Worm (Caenorhabditis elegans) whole organism, late embryonic: Measurements from ENCODE around the gene T06E6.10.

Experiments
- C38D4.7 ChIP-seq: fragments of 200-800 bp; sonication (Bioruptor generic); optimal IDR thresholded peaks from 2 replicates; lab custom pipeline; 2018; ENCODE audit warnings: mild to moderate bottlenecking, missing genetic modification characterization, moderate library complexity, missing compliant biosample characterization
- K02D7.2 ChIP-seq: sonication (generic microtip); optimal IDR thresholded peaks from 2 replicates; lab custom pipeline; 2017; ENCODE audit warnings: mild to moderate bottlenecking, missing genetic modification characterization, missing compliant biosample characterization
- T23F11.4 ChIP-seq: fragments of 200-800 bp; sonication (Bioruptor generic); optimal IDR thresholded peaks from 2 replicates; lab custom pipeline; 2018; ENCODE audit warnings: mild to moderate bottlenecking, missing genetic modification characterization, missing compliant biosample characterization
- ama-1 ChIP-seq: fragments of 150-350 bp; optimal IDR thresholded peaks from 2 replicates; lab custom pipeline; 2014
- ceh-18 ChIP-seq: sonication (generic microtip); optimal IDR thresholded peaks from 2 replicates; lab custom pipeline; 2016; ENCODE audit warnings: missing genetic modification characterization, missing compliant biosample characterization
- ceh-2 ChIP-seq: sonication (generic microtip); optimal IDR thresholded peaks from 2 replicates; lab custom pipeline; 2016; ENCODE audit warnings: missing genotype, missing genetic modification characterization, missing compliant biosample characterization
- ceh-24 ChIP-seq: sonication (generic microtip); optimal IDR thresholded peaks from 2 replicates; lab custom pipeline; 2016; ENCODE audit warnings: mild to moderate bottlenecking, missing genetic modification characterization, missing compliant biosample characterization
- ceh-30 ChIP-seq: fragments of 150-350 bp; optimal IDR thresholded peaks from 2 replicates; lab custom pipeline; 2014; ENCODE audit warnings: missing biosample characterization, missing genetic modification characterization
- ceh-31 ChIP-seq: sonication (generic microtip); optimal IDR thresholded peaks from 2 replicates; lab custom pipeline; 2016; ENCODE audit warnings: missing genetic modification characterization, missing compliant biosample characterization
- ceh-34 ChIP-seq: sonication (generic microtip); optimal IDR thresholded peaks from 2 replicates; lab custom pipeline; 2016; ENCODE audit warnings: mild to moderate bottlenecking, missing genetic modification characterization, missing compliant biosample characterization
- ceh-45 ChIP-seq: fragments of 200-800 bp; sonication (Bioruptor generic); IDR thresholded peaks from 2 replicates; pipeline ENCODE4 v1.3.6; 2022; ENCODE audit warnings: missing genetic modification reagents, missing genetic modification characterization, missing compliant biosample characterization
- ceh-9 ChIP-seq: sonication (generic microtip); optimal IDR thresholded peaks from 2 replicates; lab custom pipeline; 2016; ENCODE audit warnings: mild to moderate bottlenecking, missing genetic modification characterization, inconsistent platforms, missing compliant biosample characterization
- dmd-4 ChIP-seq: sonication (generic microtip); optimal IDR thresholded peaks from 2 replicates; lab custom pipeline; 2016; ENCODE audit warnings: borderline replicate concordance, missing genetic modification characterization, missing compliant biosample characterization
- elt-2 ChIP-seq: sonication (generic microtip); optimal IDR thresholded peaks from 2 replicates; lab custom pipeline; 2016; ENCODE audit warnings: missing genetic modification reagents, missing genetic modification characterization, missing compliant biosample characterization
- ets-4 ChIP-seq: sonication (generic microtip); optimal IDR thresholded peaks from 2 replicates; lab custom pipeline; 2016; ENCODE audit warnings: missing genetic modification characterization, missing compliant biosample characterization
- fkh-10 ChIP-seq: fragments of 150-350 bp; optimal IDR thresholded peaks from 2 replicates; lab custom pipeline; 2014; ENCODE audit warnings: missing biosample characterization, missing genetic modification reagents, missing genetic modification characterization
- gmeb-2 ChIP-seq: sonication (generic microtip); optimal IDR thresholded peaks from 2 replicates; lab custom pipeline; 2016; ENCODE audit warnings: missing genetic modification characterization, inconsistent platforms, missing compliant biosample characterization
- hlh-13 ChIP-seq: fragments of 200-800 bp; sonication (Bioruptor generic); optimal IDR thresholded peaks from 2 replicates; lab custom pipeline; 2018; ENCODE audit warnings: mild to moderate bottlenecking, missing genetic modification characterization, missing compliant biosample characterization
- hlh-15 ChIP-seq: sonication (generic microtip); optimal IDR thresholded peaks from 2 replicates; lab custom pipeline; 2016; ENCODE audit warnings: missing genetic modification characterization, missing compliant biosample characterization
- hlh-6 ChIP-seq: sonication (generic microtip); optimal IDR thresholded peaks from 2 replicates; lab custom pipeline; 2016; ENCODE audit warnings: missing genotype, missing genetic modification characterization, missing compliant biosample characterization
- hlh-8 ChIP-seq: sonication (generic microtip); optimal IDR thresholded peaks from 2 replicates; lab custom pipeline; 2016; ENCODE audit warnings: missing genotype, missing genetic modification characterization, missing compliant biosample characterization
- lim-6 ChIP-seq: sonication (generic microtip); optimal IDR thresholded peaks from 2 replicates; lab custom pipeline; 2016; ENCODE audit warnings: missing genetic modification characterization, missing compliant biosample characterization
- lin-11 ChIP-seq: fragments of 200-800 bp; sonication (Bioruptor generic); optimal IDR thresholded peaks from 2 replicates; lab custom pipeline; 2018; ENCODE audit warnings: mild to moderate bottlenecking, missing genetic modification characterization, missing compliant biosample characterization
- mec-3 ChIP-seq: sonication (generic microtip); optimal IDR thresholded peaks from 2 replicates; lab custom pipeline; 2016; ENCODE audit warnings: borderline replicate concordance, missing genetic modification characterization, missing compliant biosample characterization
- nfya-1 ChIP-seq: sonication (generic microtip); optimal IDR thresholded peaks from 2 replicates; lab custom pipeline; 2017; ENCODE audit warnings: missing genetic modification characterization, mild to moderate bottlenecking, missing compliant biosample characterization, antibody characterized with exemption, moderate library complexity
- npax-4 ChIP-seq: sonication (generic microtip); optimal IDR thresholded peaks from 2 replicates; lab custom pipeline; 2016; ENCODE audit warnings: missing genetic modification characterization, missing compliant biosample characterization
- odd-2 ChIP-seq: sonication (generic microtip); optimal IDR thresholded peaks from 2 replicates; lab custom pipeline; 2017; ENCODE audit warnings: antibody characterized with exemption, mild to moderate bottlenecking, missing genetic modification characterization, missing compliant biosample characterization
- pat-9 ChIP-seq: fragments of 200-800 bp; sonication (Bioruptor generic); optimal IDR thresholded peaks from 2 replicates; lab custom pipeline; 2018; ENCODE audit warnings: mild to moderate bottlenecking, missing genetic modification characterization, moderate library complexity, missing compliant biosample characterization
- pax-1 ChIP-seq: fragments of 150-350 bp; optimal IDR thresholded peaks from 2 replicates; lab custom pipeline; 2014; ENCODE audit warnings: missing biosample characterization, missing genetic modification characterization
- pha-2 ChIP-seq: sonication (generic microtip); optimal IDR thresholded peaks from 2 replicates; lab custom pipeline; 2017; ENCODE audit warnings: mild to moderate bottlenecking, missing genetic modification characterization, missing compliant biosample characterization
- pros-1 ChIP-seq: fragments of 150-350 bp; optimal IDR thresholded peaks from 2 replicates; lab custom pipeline; 2014; ENCODE audit warnings: missing biosample characterization, missing genetic modification reagents, missing genetic modification characterization
- ref-2 ChIP-seq: sonication (generic microtip); optimal IDR thresholded peaks from 2 replicates; lab custom pipeline; 2016; ENCODE audit warnings: missing genetic modification characterization, missing compliant biosample characterization
- rnt-1 ChIP-seq: sonication (generic microtip); optimal IDR thresholded peaks from 2 replicates; lab custom pipeline; 2016; ENCODE audit warnings: missing genetic modification characterization, missing compliant biosample characterization
- sdc-2 ChIP-seq: sonication (generic microtip); optimal IDR thresholded peaks from 2 replicates; lab custom pipeline; 2016; ENCODE audit warnings: missing genotype, missing genetic modification characterization, missing compliant biosample characterization
- sox-4 ChIP-seq: sonication (generic microtip); optimal IDR thresholded peaks from 2 replicates; lab custom pipeline; 2017; ENCODE audit warnings: mild to moderate bottlenecking, missing genetic modification characterization, inconsistent platforms, missing compliant biosample characterization
- unc-86 ChIP-seq: sonication (generic microtip); optimal IDR thresholded peaks from 2 replicates; lab custom pipeline; 2016; ENCODE audit warnings: missing genetic modification characterization, missing compliant biosample characterization
- zip-5 ChIP-seq: sonication (generic microtip); optimal IDR thresholded peaks from 2 replicates; lab custom pipeline; 2016; ENCODE audit warnings: missing genetic modification characterization, missing compliant biosample characterization
- ztf-16 ChIP-seq: sonication (generic microtip); optimal IDR thresholded peaks from 2 replicates; lab custom pipeline; 2017; ENCODE audit warnings: missing genetic modification characterization, missing compliant biosample characterization

T06E6.10 gene

DNA sequence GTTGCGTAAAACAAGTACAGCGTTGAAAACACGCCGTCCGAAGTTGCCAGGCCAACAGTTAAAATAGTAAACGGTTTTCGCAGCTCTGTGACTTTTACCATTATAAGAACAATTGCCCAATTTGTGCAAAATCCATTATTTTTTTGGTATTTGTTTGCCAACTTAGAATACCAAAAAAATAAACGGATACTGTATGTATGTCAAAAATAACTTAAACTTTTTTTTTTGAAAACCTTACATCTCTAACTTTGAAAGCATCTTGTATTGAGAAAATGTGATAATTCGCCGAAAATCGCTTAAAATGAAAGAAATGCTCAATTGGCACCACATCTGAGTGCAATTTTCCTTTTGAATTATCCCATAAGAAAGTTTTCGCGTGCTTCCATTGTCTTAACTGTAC lies 19.2 kb upstream of the T06E6.10 start, which contains the start of gene fbxa-199:
Gene fbxa-199, minus strand, starts transcription at position 101 of the 400 bp plus-strand sequence.
- TF ChIP-seq T23F11.4 (no peak), ceh-24 (tag; lab: Kevin White, UChicago) (no peak), dmd-4 (tag; lab: Kevin White, UChicago) (no peak), hlh-15 (no peak), nfya-1 (tag; lab: Kevin White, UChicago) (no peak), ceh-34 (no peak), hlh-8 (tag; lab: Kevin White, UChicago) (no peak), elt-2 (tag; lab: Kevin White, UChicago) (no peak), K02D7.2 (no peak), zip-5 (tag; lab: Kevin White, UChicago) (no peak), ceh-31 (tag; lab: Kevin White, UChicago) (no peak), ztf-16 (tag; lab: Kevin White, UChicago) (no peak), pat-9 (tag; lab: Kevin White, UChicago) (no peak), fkh-10 (no peak), pros-1 (tag; lab: Kevin White, UChicago) (no peak), ceh-9 (no peak), odd-2 (tag; lab: Kevin White, UChicago) (no peak), lim-6 (no peak)
- TF ChIP-seq, all 69 proteins: peak for 0

DNA sequence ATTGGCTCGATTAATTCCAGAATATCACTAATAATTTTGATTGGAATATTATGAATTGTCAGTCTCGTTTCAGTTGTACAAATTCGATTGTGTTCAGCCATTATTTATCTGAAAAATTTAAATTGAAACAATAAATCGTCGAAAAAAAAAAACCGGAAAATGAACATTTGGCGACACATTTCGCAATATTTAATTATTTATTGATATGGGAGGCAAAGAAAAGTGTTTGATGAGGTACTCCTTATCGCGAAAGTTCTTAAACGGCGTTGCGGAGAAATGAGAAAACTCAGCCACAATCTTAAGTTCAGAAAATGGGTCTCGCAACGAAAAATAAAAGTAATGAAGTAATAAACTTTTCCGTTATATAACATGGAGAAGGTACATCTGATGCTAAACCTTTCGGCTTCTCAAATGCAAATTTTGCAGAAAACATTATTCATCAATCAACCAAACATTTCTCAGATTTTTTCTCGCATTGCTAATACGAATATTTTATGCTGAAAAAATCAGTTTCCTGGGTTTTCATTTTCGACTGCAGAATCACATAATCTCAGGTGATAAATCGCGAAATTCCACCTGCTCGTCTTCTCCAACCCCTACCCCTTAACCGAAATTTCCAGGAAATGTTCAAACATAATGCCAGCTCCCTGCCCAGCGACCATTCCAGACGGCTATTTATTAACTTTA lies 18.1 kb upstream of the T06E6.10 start, which contains the start of the genes T06E6.15 and sri-7:
Gene T06E6.15, minus strand, starts transcription at position 101 of the 687 bp plus-strand sequence.
Gene sri-7, plus strand, starts transcription at position 637 of the 687 bp plus-strand sequence.
- TF ChIP-seq lin-11 (no peak), hlh-13 (GFP tag; lab: Kevin White, UChicago) (no peak), ceh-24 (tag; lab: Kevin White, UChicago) (no peak), sox-4 (tag; lab: Kevin White, UChicago) (no peak), hlh-8 (tag; lab: Kevin White, UChicago) (no peak), unc-86 (tag; lab: Kevin White, UChicago) (no peak), npax-4 (tag; lab: Kevin White, UChicago) (no peak), sdc-2 (tag; lab: Kevin White, UChicago) (no peak), mec-3 (tag; lab: Kevin White, UChicago) (no peak), rnt-1 (no peak), ceh-2 (tag; lab: Kevin White, UChicago) (no peak), C38D4.7 (GFP tag; lab: Kevin White, UChicago) (no peak)

DNA sequence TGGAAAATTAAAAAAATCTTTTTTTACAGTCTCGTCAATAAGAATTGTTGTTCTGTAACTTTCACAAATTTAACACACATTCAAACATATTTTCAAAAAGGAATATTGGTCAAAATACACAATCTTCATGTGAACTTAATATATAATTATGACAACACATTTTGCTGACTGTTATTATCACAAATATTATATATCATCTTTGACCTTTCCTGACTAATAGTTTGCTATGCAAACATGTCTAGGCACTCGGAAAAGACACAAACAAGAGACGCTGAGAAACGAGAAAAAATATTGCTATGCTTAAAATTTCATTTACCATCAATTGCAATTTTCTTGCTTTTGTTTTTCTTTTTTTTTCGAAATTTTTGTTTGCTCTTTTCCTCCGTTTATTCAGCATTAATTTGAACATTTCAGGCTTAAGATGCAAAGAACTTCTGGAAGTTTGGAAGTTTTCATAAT lies 16.0 kb upstream of the T06E6.10 start, which contains the start of gene fbxa-135:
Gene fbxa-135, plus strand, starts transcription at position 409 of the 459 bp plus-strand sequence.
- no peak for TF ChIP-seq ceh-18 (tag; lab: Kevin White, UChicago)

DNA sequence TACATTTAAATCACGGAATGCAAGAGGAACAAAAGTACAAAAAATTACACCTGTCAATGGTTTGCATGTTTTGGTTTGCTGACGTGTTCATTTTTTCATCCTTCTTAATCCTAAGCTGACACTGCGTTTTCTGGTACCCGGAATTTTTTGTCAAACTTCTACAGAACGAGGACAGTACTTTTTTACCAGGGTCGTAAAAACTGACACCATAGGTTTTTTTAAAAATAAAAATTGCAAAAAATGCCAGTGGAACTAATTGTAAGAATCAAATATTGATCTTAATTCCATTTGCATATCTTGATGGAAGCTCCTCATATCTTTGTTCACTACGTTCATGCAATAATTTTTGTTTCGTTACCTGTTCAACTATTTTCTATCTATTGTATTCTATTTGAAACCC lies 13.1 kb upstream of the T06E6.10 start, which contains the start of gene srh-258:
Gene srh-258, plus strand, starts transcription at position 301 of the 400 bp plus-strand sequence.
- TF ChIP-seq ceh-31 (tag; lab: Kevin White, UChicago) (no peak), K02D7.2 (no peak), C38D4.7 (GFP tag; lab: Kevin White, UChicago) (no peak), ceh-30 (tag; lab: Kevin White, UChicago) (no peak), ceh-45 (no peak), hlh-13 (GFP tag; lab: Kevin White, UChicago) (no peak), pha-2 (tag; lab: Kevin White, UChicago) (no peak), ref-2 (no peak), pax-1 (tag; lab: Kevin White, UChicago) (no peak), ets-4 (tag; lab: Kevin White, UChicago) (no peak), hlh-6 (tag; lab: Kevin White, UChicago) (no peak), rnt-1 (no peak), ama-1 (lab: Kevin White, UChicago) (no peak), gmeb-2 (tag; lab: Kevin White, UChicago) (no peak)
